Fruit fly (Drosophila melanogaster) whole organism, embryonic: Measurements from ENCODE around the gene CG9630.

ENCODE experiments used
- Antp ChIP-seq: fragments of 200-800 bp; sonication (Bioruptor generic); optimal IDR thresholded peaks from 3 replicates; lab custom pipeline; 2016; ENCODE audit warnings: missing biosample characterization, missing genetic modification characterization
- Bgb ChIP-seq: fragments of 200-800 bp; sonication (Bioruptor generic); IDR thresholded peaks from 2 replicates; pipeline ENCODE4 v1.3.6; 2022; ENCODE audit warnings: missing biosample characterization, missing genetic modification characterization; ENCODE audit not compliant: partially characterized antibody
- CG1024 ChIP-seq: fragments of 200-800 bp; sonication (Bioruptor generic); IDR thresholded peaks from 2 replicates; pipeline ENCODE4 v1.3.6; 2022; ENCODE audit warnings: missing biosample characterization, missing genetic modification characterization
- CG10979 ChIP-seq: fragments of 200-800 bp; sonication (Bioruptor generic); optimal IDR thresholded peaks from 2 replicates; lab custom pipeline; 2018; ENCODE audit warnings: missing biosample characterization, mild to moderate bottlenecking, missing genetic modification characterization, moderate library complexity
- CG11696 ChIP-seq: fragments of 200-800 bp; sonication (Bioruptor generic); IDR thresholded peaks from 2 replicates; pipeline ENCODE4 v1.3.6; 2022; ENCODE audit warnings: missing biosample characterization, missing genetic modification characterization
- CG12769 ChIP-seq: fragments of 200-800 bp; sonication (Bioruptor generic); optimal IDR thresholded peaks from 2 replicates; lab custom pipeline; 2019; ENCODE audit warnings: missing biosample characterization, mild to moderate bottlenecking, missing genetic modification characterization, moderate library complexity
- CG14667 ChIP-seq: fragments of 200-800 bp; sonication (Bioruptor generic); IDR thresholded peaks from 2 replicates; pipeline ENCODE4 v1.3.6; 2022; ENCODE audit warnings: missing biosample characterization, missing genetic modification characterization
- CG15601 ChIP-seq: fragments of 200-800 bp; sonication (Bioruptor generic); optimal IDR thresholded peaks from 3 replicates; lab custom pipeline; 2019; ENCODE audit warnings: missing biosample characterization, mild to moderate bottlenecking, missing genetic modification characterization, moderate library complexity
- CG17612 ChIP-seq: fragments of 200-800 bp; sonication (Bioruptor generic); IDR thresholded peaks from 2 replicates; pipeline ENCODE4 v1.3.6; 2022; ENCODE audit warnings: missing biosample characterization, missing genetic modification characterization
- CG17912 ChIP-seq: fragments of 200-800 bp; sonication (Bioruptor generic); optimal IDR thresholded peaks from 2 replicates; lab custom pipeline; 2018; ENCODE audit warnings: missing biosample characterization, mild to moderate bottlenecking, missing genetic modification characterization
- CG2875 ChIP-seq: fragments of 200-800 bp; sonication (Bioruptor generic); optimal IDR thresholded peaks from 2 replicates; lab custom pipeline; 2017; ENCODE audit warnings: missing biosample characterization, mild to moderate bottlenecking, missing genetic modification characterization, missing genetic modification reagents
- CG3995 ChIP-seq: fragments of 200-800 bp; sonication (Bioruptor generic); optimal IDR thresholded peaks from 3 replicates; lab custom pipeline; 2016; ENCODE audit warnings: missing biosample characterization, missing genetic modification characterization
- CG4282 ChIP-seq: fragments of 200-800 bp; sonication (Bioruptor generic); optimal IDR thresholded peaks from 2 replicates; lab custom pipeline; 2016; ENCODE audit warnings: missing biosample characterization, missing genetic modification characterization
- CG4404 ChIP-seq: fragments of 200-800 bp; sonication (Bioruptor generic); IDR thresholded peaks from 2 replicates; pipeline ENCODE4 v1.3.6; 2022; ENCODE audit warnings: missing biosample characterization, missing genetic modification characterization
- CG6854 ChIP-seq: fragments of 200-800 bp; sonication (Bioruptor generic); optimal IDR thresholded peaks from 3 replicates; lab custom pipeline; 2017; ENCODE audit warnings: missing biosample characterization, mild to moderate bottlenecking, missing genetic modification characterization
- CG8944 ChIP-seq: fragments of 200-800 bp; sonication (Bioruptor generic); optimal IDR thresholded peaks from 3 replicates; lab custom pipeline; 2016; ENCODE audit warnings: missing biosample characterization, missing genetic modification characterization
- CG9437 ChIP-seq: fragments of 200-800 bp; sonication (Bioruptor generic); optimal IDR thresholded peaks from 2 replicates; lab custom pipeline; 2018; ENCODE audit warnings: missing biosample characterization, mild to moderate bottlenecking, missing genetic modification characterization
- CG9876 ChIP-seq: fragments of 200-800 bp; sonication (Bioruptor generic); optimal IDR thresholded peaks from 2 replicates; lab custom pipeline; 2016; ENCODE audit warnings: missing biosample characterization, missing genetic modification characterization
- Fer1 ChIP-seq: fragments of 200-800 bp; sonication (Bioruptor generic); optimal IDR thresholded peaks from 2 replicates; lab custom pipeline; 2017; ENCODE audit warnings: missing biosample characterization, mild to moderate bottlenecking, missing genetic modification characterization
- H15 ChIP-seq: fragments of 200-800 bp; sonication (Bioruptor generic); IDR thresholded peaks from 3 replicates; pipeline ENCODE4 v1.3.6; 2022; ENCODE audit warnings: missing biosample characterization, missing genetic modification characterization
- HLH54F ChIP-seq: fragments of 200-800 bp; sonication (Bioruptor generic); optimal IDR thresholded peaks from 3 replicates; lab custom pipeline; 2016; ENCODE audit warnings: missing biosample characterization, missing genetic modification characterization
- Hsf ChIP-seq: fragments of 200-800 bp; sonication (Bioruptor generic); optimal IDR thresholded peaks from 3 replicates; lab custom pipeline; 2016; ENCODE audit warnings: missing biosample characterization, missing genetic modification characterization
- Lhr ChIP-seq: fragments of 200-800 bp; sonication (Bioruptor generic); optimal IDR thresholded peaks from 3 replicates; lab custom pipeline; 2017; ENCODE audit warnings: mild to moderate bottlenecking, missing biosample characterization, missing genetic modification reagents, missing genetic modification characterization
- Max ChIP-seq: fragments of 200-800 bp; sonication (Bioruptor generic); optimal IDR thresholded peaks from 2 replicates; lab custom pipeline; 2016; ENCODE audit warnings: missing biosample characterization, mild to moderate bottlenecking, missing genetic modification characterization
- Oaz ChIP-seq: fragments of 200-800 bp; sonication (Bioruptor generic); IDR thresholded peaks from 2 replicates; pipeline ENCODE4 v1.3.6; 2022; ENCODE audit warnings: missing biosample characterization, missing genetic modification characterization
- Poxn ChIP-seq: fragments of 200-800 bp; sonication (Bioruptor generic); IDR thresholded peaks from 2 replicates; pipeline ENCODE4 v1.3.6; 2022; ENCODE audit warnings: missing biosample characterization, missing genetic modification characterization
- Ravus ChIP-seq: fragments of 200-800 bp; sonication (Bioruptor generic); IDR thresholded peaks from 2 replicates; pipeline ENCODE4 v1.3.6; 2022; ENCODE audit warnings: missing biosample characterization, missing genetic modification characterization
- Trl ChIP-seq, 3 experiments: fragments of >200 bp in 2 of 3; fragments of 200-800 bp in 1 of 3; sonication (Bioruptor generic) in 1 of 3; optimal IDR thresholded peaks; 2 replicates in 1 of 3; 3 replicates in 2 of 3; lab custom pipeline; 2016 to 2017; ENCODE audit warnings: missing biosample characterization in 1 of 3, missing genetic modification characterization in 1 of 3
- Xrp1 ChIP-seq: fragments of 200-800 bp; sonication (Bioruptor generic); IDR thresholded peaks from 2 replicates; pipeline ENCODE4 v1.3.6; 2022; ENCODE audit warnings: missing biosample characterization, missing genetic modification characterization
- cad ChIP-seq: fragments of >200 bp; optimal IDR thresholded peaks from 2 replicates; lab custom pipeline; 2017; ENCODE audit warnings: missing biosample characterization, missing genetic modification characterization
- chif ChIP-seq, 2 experiments: fragments of 200-800 bp; sonication (Bioruptor generic); optimal IDR thresholded peaks; 3 replicates each; lab custom pipeline; 2016; ENCODE audit warnings: missing biosample characterization in 2 of 2, missing genetic modification characterization in 2 of 2
- dimm ChIP-seq: fragments of 200-800 bp; sonication (Bioruptor generic); IDR thresholded peaks from 2 replicates; pipeline ENCODE4 v1.3.6; 2022; ENCODE audit warnings: missing biosample characterization, missing genetic modification characterization
- grau ChIP-seq: fragments of 200-800 bp; optimal IDR thresholded peaks from 3 replicates; lab custom pipeline; 2019; ENCODE audit warnings: missing biosample characterization, mild to moderate bottlenecking, missing genetic modification characterization, moderate library complexity
- hkb ChIP-seq, 2 experiments: fragments of 200-800 bp in 1 of 2; fragments of >200 bp in 1 of 2; sonication (Bioruptor generic) in 1 of 2; IDR thresholded peaks in 1 of 2; optimal IDR thresholded peaks in 1 of 2; 2 replicates each; pipeline versions ENCODE4 v1.3.6 to Lab custom; 2017 to 2022; ENCODE audit warnings: missing biosample characterization in 1 of 2, missing genetic modification characterization in 1 of 2
- insv ChIP-seq, 2 experiments: fragments of 200-800 bp; sonication (Bioruptor generic); optimal IDR thresholded peaks; 3 replicates each; lab custom pipeline; 2016 to 2018; ENCODE audit warnings: missing biosample characterization in 2 of 2, missing genetic modification characterization in 2 of 2
- kni ChIP-seq: fragments of 200-800 bp; sonication (Bioruptor generic); optimal IDR thresholded peaks from 3 replicates; lab custom pipeline; 2017; ENCODE audit warnings: mild to moderate bottlenecking, missing biosample characterization, missing genetic modification reagents, missing genetic modification characterization
- lbe ChIP-seq: fragments of 200-800 bp; sonication (Bioruptor generic); optimal IDR thresholded peaks from 2 replicates; lab custom pipeline; 2016; ENCODE audit warnings: missing biosample characterization, mild to moderate bottlenecking, missing genetic modification characterization
- luna ChIP-seq: fragments of 200-800 bp; sonication (Bioruptor generic); optimal IDR thresholded peaks from 2 replicates; lab custom pipeline; 2016; ENCODE audit warnings: missing biosample characterization, missing genetic modification characterization
- nerfin-1 ChIP-seq: fragments of 200-800 bp; sonication (Bioruptor generic); optimal IDR thresholded peaks from 3 replicates; lab custom pipeline; 2019; ENCODE audit warnings: missing biosample characterization, mild to moderate bottlenecking, missing genetic modification characterization, moderate library complexity
- org-1 ChIP-seq: fragments of 200-800 bp; sonication (Bioruptor generic); optimal IDR thresholded peaks from 2 replicates; lab custom pipeline; 2017; ENCODE audit warnings: missing biosample characterization, missing genetic modification characterization
- peb ChIP-seq: fragments of 200-800 bp; sonication (Bioruptor generic); IDR thresholded peaks from 2 replicates; pipeline ENCODE4 v1.3.6; 2022; ENCODE audit warnings: missing biosample characterization, missing genetic modification characterization
- pnt ChIP-seq: fragments of 200-800 bp; sonication (Bioruptor generic); optimal IDR thresholded peaks from 3 replicates; lab custom pipeline; 2016; ENCODE audit warnings: missing biosample characterization, missing genetic modification characterization
- repo ChIP-seq: fragments of 200-800 bp; sonication (Bioruptor generic); optimal IDR thresholded peaks from 2 replicates; lab custom pipeline; 2016; ENCODE audit warnings: missing biosample characterization, missing genetic modification characterization
- run ChIP-seq: fragments of 200-800 bp; sonication (Bioruptor generic); optimal IDR thresholded peaks from 3 replicates; lab custom pipeline; 2018; ENCODE audit warnings: missing biosample characterization, mild to moderate bottlenecking, missing genetic modification characterization
- scrt ChIP-seq: fragments of 200-800 bp; sonication (Bioruptor generic); optimal IDR thresholded peaks from 2 replicates; lab custom pipeline; 2018; ENCODE audit warnings: missing biosample characterization, mild to moderate bottlenecking, missing genetic modification characterization, moderate library complexity
- slou ChIP-seq: fragments of 200-800 bp; sonication (Bioruptor generic); optimal IDR thresholded peaks from 3 replicates; lab custom pipeline; 2016; ENCODE audit warnings: missing biosample characterization, missing genetic modification characterization
- tap ChIP-seq: fragments of 200-800 bp; optimal IDR thresholded peaks from 3 replicates; lab custom pipeline; 2019; ENCODE audit warnings: missing biosample characterization, mild to moderate bottlenecking, missing genetic modification characterization, moderate library complexity
- trh ChIP-seq: fragments of 200-800 bp; sonication (Bioruptor generic); optimal IDR thresholded peaks from 2 replicates; lab custom pipeline; 2016; ENCODE audit warnings: missing biosample characterization, missing genetic modification characterization
- twi ChIP-seq: fragments of 200-800 bp; optimal IDR thresholded peaks from 2 replicates; lab custom pipeline; 2019; ENCODE audit warnings: missing biosample characterization, mild to moderate bottlenecking, missing genetic modification characterization, moderate library complexity
- wor ChIP-seq: fragments of 200-800 bp; sonication (Bioruptor generic); IDR thresholded peaks from 2 replicates; pipeline ENCODE4 v1.3.6; 2022; ENCODE audit warnings: missing biosample characterization, missing genetic modification characterization
- zf30C ChIP-seq: fragments of 200-800 bp; sonication (Bioruptor generic); optimal IDR thresholded peaks from 3 replicates; lab custom pipeline; 2018; ENCODE audit warnings: missing biosample characterization, mild to moderate bottlenecking, missing genetic modification characterization

Gene CG9630

dm6 chr3R:8233864-8234263, 35.8 kb downstream of the CG9630 start (continued):
- TF ChIP-seq Oaz (GFP tag; lab: Robert Waterston, UW) (peak; percentile 42; the same call in 1 of the 2 replicates), luna (GFP tag; lab: Kevin White, UChicago) (no peak), CG17612 (GFP tag; lab: Robert Waterston, UW) (no peak), dimm (GFP tag; lab: Robert Waterston, UW) (no peak), CG10979 (tag; lab: Kevin White, UChicago) (peak; percentile 35), CG9876 (GFP tag; lab: Kevin White, UChicago) (no peak), nerfin-1 (tag; lab: Kevin White, UChicago) (no peak), CG11696 (GFP tag; lab: Robert Waterston, UW) (no peak), Xrp1 (GFP tag; lab: Robert Waterston, UW) (peak; percentile 57; the same call in 1 of the 2 replicates), grau (tag; lab: Kevin White, UChicago) (peak; percentile 17), Trl (optimal IDR thresholded peaks at IDR 0.05; lab: Kevin White, UChicago) (peak in 1 of 2 experiments; percentile 23), Trl (GFP tag; optimal IDR thresholded peaks at IDR 0.05; lab: Kevin White, UChicago) (no peak), CG2875 (peak; percentile 17), CG4282 (no peak), Ravus (GFP tag; lab: Robert Waterston, UW) (no peak), CG15601 (tag; lab: Kevin White, UChicago) (no peak), CG9437 (GFP tag; lab: Kevin White, UChicago) (no peak), insv (GFP tag; optimal IDR thresholded peaks at IDR 0.05; lab: Kevin White, UChicago) (no peak), slou (GFP tag; lab: Kevin White, UChicago) (no peak), zf30C (no peak), repo (GFP tag; lab: Kevin White, UChicago) (no peak), Fer1 (GFP tag; lab: Kevin White, UChicago) (no peak), run (tag; lab: Kevin White, UChicago) (no peak), HLH54F (GFP tag; lab: Kevin White, UChicago) (no peak), CG17912 (GFP tag; lab: Kevin White, UChicago) (no peak), CG4404 (GFP tag; lab: Robert Waterston, UW) (no peak), cad (no peak), tap (tag; lab: Kevin White, UChicago) (no peak), CG14667 (GFP tag; lab: Robert Waterston, UW) (no peak), lbe (GFP tag; lab: Kevin White, UChicago) (no peak), CG6854 (GFP tag; lab: Kevin White, UChicago) (no peak), Bgb (GFP tag; lab: Robert Waterston, UW) (no peak), pnt (GFP tag; lab: Kevin White, UChicago) (no peak), twi (tag; lab: Kevin White, UChicago) (no peak), Lhr (GFP tag; lab: Kevin White, UChicago) (no peak), H15 (GFP tag; lab: Robert Waterston, UW) (no peak), chif (GFP tag; optimal IDR thresholded peaks at IDR 0.05; lab: Kevin White, UChicago) (peak in 1 of 2 experiments; percentile 48), CG8944 (no peak), scrt (GFP tag; lab: Kevin White, UChicago) (no peak), CG1024 (GFP tag; lab: Robert Waterston, UW) (no peak), Max (GFP tag; lab: Kevin White, UChicago) (no peak), org-1 (peak; percentile 15), wor (GFP tag; lab: Robert Waterston, UW) (no peak), Antp (GFP tag; lab: Kevin White, UChicago) (no peak), CG12769 (no peak), trh (no peak), Hsf (peak; percentile 20), kni (GFP tag; lab: Kevin White, UChicago) (no peak), Poxn (GFP tag; lab: Robert Waterston, UW) (no peak), CG3995 (GFP tag; lab: Kevin White, UChicago) (no peak), peb (GFP tag; lab: Robert Waterston, UW) (0 out of 2 replicates have a peak, but pooled peaks have one; percentile 14), hkb (optimal IDR thresholded peaks at IDR 0.05; lab: Kevin White, UChicago) (no peak), hkb (GFP tag; IDR thresholded peaks at IDR 0.05; lab: Robert Waterston, UW) (peak; percentile 53; the same call in 1 of the 2 replicates)
